Worm (Caenorhabditis elegans): ENCODE data around the gene F45G2.8.

The F45G2.8 gene

DNA sequence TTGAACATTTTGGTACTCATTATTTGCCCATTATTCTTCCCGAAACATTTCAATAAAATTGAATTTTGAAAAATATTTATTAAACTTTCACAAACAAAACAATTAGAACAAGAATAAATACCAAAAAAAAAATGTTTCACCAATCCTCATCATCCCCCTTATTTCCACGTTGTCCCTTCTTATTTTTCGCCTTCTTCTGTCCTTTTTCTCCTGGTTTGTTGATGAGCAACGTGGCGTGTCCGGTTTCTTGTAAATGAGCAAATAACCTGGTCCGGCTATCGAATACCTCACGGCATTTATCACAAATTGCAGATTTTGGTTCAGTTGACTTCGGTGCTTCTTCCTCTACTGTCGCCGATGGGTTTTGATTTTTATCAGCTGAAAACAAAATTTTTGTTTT, 44.7 kb downstream of the F45G2.8 start:
- TF ChIP-seq K09A11.1 (tag; optimal IDR thresholded peaks at IDR 0.05; ENCODE audit: insufficient read depth) (no peak), sdc-2 (tag; optimal IDR thresholded peaks at IDR 0.05) (no peak), hlh-15 (tag; optimal IDR thresholded peaks at IDR 0.05) (no peak), tbx-7 (tag; optimal IDR thresholded peaks at IDR 0.05) (no peak), sox-4 (tag; optimal IDR thresholded peaks at IDR 0.05) (no peak), nhr-232 (tag; optimal IDR thresholded peaks at IDR 0.05) (no peak), sox-2 (GFP tag; IDR thresholded peaks at IDR 0.05) (no peak), ceh-18 (tag; optimal IDR thresholded peaks at IDR 0.05) (no peak), fkh-10 (GFP tag; optimal IDR thresholded peaks at IDR 0.05) (no peak), zip-5 (tag; optimal IDR thresholded peaks at IDR 0.05) (no peak), ets-4 (tag; optimal IDR thresholded peaks at IDR 0.05) (no peak), lin-11 (tag; optimal IDR thresholded peaks at IDR 0.05) (no peak), ztf-16 (tag; optimal IDR thresholded peaks at IDR 0.05) (no peak)

DNA sequence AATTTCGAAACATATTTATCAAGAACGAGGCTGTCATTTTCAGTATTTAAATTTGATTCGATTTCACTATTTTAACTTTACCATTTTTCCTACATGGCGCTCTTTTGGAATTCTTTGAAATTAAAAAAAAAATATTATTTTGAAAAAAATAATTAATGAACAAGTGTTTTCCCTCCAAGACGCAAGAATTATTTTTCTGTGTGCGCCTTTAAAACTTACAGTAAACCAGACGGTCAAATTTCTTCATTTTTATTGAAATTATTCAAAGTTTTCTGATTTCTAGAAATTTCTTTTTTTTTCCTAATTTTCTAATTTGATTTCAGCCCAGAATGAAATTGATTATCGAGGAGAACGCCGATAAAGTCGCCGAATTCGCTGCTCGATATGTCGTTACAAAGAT, 46.4 kb downstream of the F45G2.8 start, which contains the start of gene T03F6.3:
T03F6.3 (plus strand) TSS at position 318 of the 400 bp plus-strand sequence.
- no peak for TF ChIP-seq ceh-34 (tag; optimal IDR thresholded peaks at IDR 0.05)
- TF ChIP-seq nhr-232 (tag; optimal IDR thresholded peaks at IDR 0.05) = no peak
- no peak for TF ChIP-seq ets-4 (tag; optimal IDR thresholded peaks at IDR 0.05)
- TF ChIP-seq fkh-6 (tag; optimal IDR thresholded peaks at IDR 0.05) = no peak

DNA sequence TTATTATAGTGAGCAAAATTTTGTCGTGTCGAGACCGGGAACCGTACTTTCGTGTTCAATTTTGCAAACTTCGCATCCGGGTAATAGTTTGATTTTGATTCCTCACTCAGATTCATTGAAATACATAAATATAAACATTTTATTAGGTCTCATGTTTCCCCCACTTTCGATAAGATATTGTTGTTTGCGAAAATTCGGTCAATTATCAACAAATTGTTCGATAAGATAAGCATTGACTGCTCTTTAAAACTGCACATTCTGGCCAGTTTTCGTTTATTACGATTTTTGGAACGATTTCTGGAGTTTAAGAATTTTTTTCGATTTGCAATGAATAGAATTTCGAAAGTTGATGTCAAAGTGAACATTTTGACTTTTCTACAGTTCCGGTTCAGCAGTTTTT, 46.8 kb downstream of the F45G2.8 start:
- TF ChIP-seq tbx-7 (tag; optimal IDR thresholded peaks at IDR 0.05) (no peak), elt-2 (tag; optimal IDR thresholded peaks at IDR 0.05) (peak; percentile 92)

DNA sequence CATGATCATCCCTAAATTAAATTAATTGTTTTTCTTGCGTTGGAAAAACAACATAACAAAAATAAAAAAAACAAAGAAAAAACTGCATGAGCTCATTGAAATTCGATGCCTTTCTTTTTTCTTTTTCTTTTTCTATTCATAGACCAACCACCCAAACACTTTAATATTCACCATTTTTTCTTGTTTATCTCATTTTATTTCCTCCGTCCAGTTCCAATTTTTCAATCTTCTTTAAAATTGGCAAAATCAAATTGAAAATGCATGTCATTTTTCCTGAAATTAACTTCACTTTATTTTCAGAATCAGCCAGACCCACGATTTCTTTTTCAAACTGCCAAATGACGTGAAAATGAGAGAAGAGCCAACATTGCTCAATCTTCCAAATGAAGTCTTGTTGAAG, 49.6 kb downstream of the F45G2.8 start, which contains the start of gene T03F6.4:
T03F6.4 (plus strand) TSS at position 301 of the 400 bp plus-strand sequence.
- no peak for TF ChIP-seq nhr-232 (tag; optimal IDR thresholded peaks at IDR 0.05)
- no peak for TF ChIP-seq dmd-4 (tag; optimal IDR thresholded peaks at IDR 0.05; ENCODE audit: borderline replicate concordance)
- no peak for TF ChIP-seq elt-2 (tag; optimal IDR thresholded peaks at IDR 0.05)
- no peak for TF ChIP-seq ceh-9 (tag; optimal IDR thresholded peaks at IDR 0.05)
- no peak for TF ChIP-seq nfya-1 (tag; optimal IDR thresholded peaks at IDR 0.05)
- TF ChIP-seq pqm-1 (tag; optimal IDR thresholded peaks at IDR 0.05) = no peak

All from whole organism, late embryonic.